Fruit fly (Drosophila melanogaster): ENCODE results near the gene BBS8.
A peak's percentile ranks its signal among the peaks of the same experiment; 100 is the strongest.

The BBS8 gene

dm6 chr2L:441927-442691, 19.4 kb downstream of the BBS8 start (continued):
- TF ChIP-seq row (GFP tag; IDR thresholded peaks at IDR 0.05) (peak; percentile 83), CG2116 (GFP tag; optimal IDR thresholded peaks at IDR 0.05) (peak; percentile 44), sens (GFP tag) (peak; percentile 98), CG4707 (GFP tag; optimal IDR thresholded peaks at IDR 0.05) (peak; percentile 67), nerfin-2 (GFP tag; IDR thresholded peaks at IDR 0.05; ENCODE audit: partially characterized antibody) (no peak), lov (optimal IDR thresholded peaks at IDR 0.05) (no peak), lov (GFP tag; IDR thresholded peaks at IDR 0.05) (peak; percentile 91), Poxn (GFP tag; IDR thresholded peaks at IDR 0.05) (no peak), CG10321 (GFP tag; IDR thresholded peaks at IDR 0.05) (no peak; the same call in 1 of the 2 replicates), Camta (GFP tag; optimal IDR thresholded peaks at IDR 0.05) (peak; percentile 82), CG1603 (tag; optimal IDR thresholded peaks at IDR 0.05) (peak; percentile 96), CG6689 (GFP tag; IDR thresholded peaks at IDR 0.05) (peak; percentile 88), h (optimal IDR thresholded peaks at IDR 0.05) (no peak), usp (GFP tag; optimal IDR thresholded peaks at IDR 0.05) (no peak), Atf-2 (GFP tag; optimal IDR thresholded peaks at IDR 0.05) (peak; percentile 85), Atf6 (GFP tag; IDR thresholded peaks at IDR 0.05) (no peak), CG17359 (tag; optimal IDR thresholded peaks at IDR 0.05) (peak; percentile 92), scrt (GFP tag; optimal IDR thresholded peaks at IDR 0.05) (no peak), CG3163 (GFP tag; optimal IDR thresholded peaks at IDR 0.05) (peak; percentile 63), H2.0 (GFP tag; IDR thresholded peaks at IDR 0.05) (peak; percentile 86), CG8089 (GFP tag; optimal IDR thresholded peaks at IDR 0.05) (peak; percentile 86), ara (GFP tag; IDR thresholded peaks at IDR 0.05) (peak; percentile 93), dpn (GFP tag; optimal IDR thresholded peaks at IDR 0.05) (peak; percentile 74 to 84), CG11085 (GFP tag; IDR thresholded peaks at IDR 0.05) (peak; percentile 7; the same call in 1 of the 2 replicates), sc (optimal IDR thresholded peaks at IDR 0.05) (no peak), sc (GFP tag; optimal IDR thresholded peaks at IDR 0.05) (peak; percentile 70), Ssrp (tag; optimal IDR thresholded peaks at IDR 0.05) (peak; percentile 76), en (GFP tag; optimal IDR thresholded peaks at IDR 0.05) (peak; percentile 61), ranshi (GFP tag; IDR thresholded peaks at IDR 0.05) (peak; percentile 83), Kr (GFP tag; optimal IDR thresholded peaks at IDR 0.05) (no peak), Sox100B (GFP tag; optimal IDR thresholded peaks at IDR 0.05) (no peak), gfzf (GFP tag; optimal IDR thresholded peaks at IDR 0.05) (no peak), CG6254 (GFP tag; optimal IDR thresholded peaks at IDR 0.05) (peak; percentile 84), CG15514 (GFP tag; optimal IDR thresholded peaks at IDR 0.05) (peak; percentile 24), twi (tag; optimal IDR thresholded peaks at IDR 0.05) (no peak), CG5953 (GFP tag; IDR thresholded peaks at IDR 0.05) (peak; percentile 92), peb (GFP tag; IDR thresholded peaks at IDR 0.05) (peak; percentile 82), hth (optimal IDR thresholded peaks at IDR 0.05) (no peak), Chrac-16 (GFP tag; optimal IDR thresholded peaks at IDR 0.05) (peak; percentile 84), ttk (GFP tag; IDR thresholded peaks at IDR 0.05) (peak; percentile 87), prd (optimal IDR thresholded peaks at IDR 0.05) (no peak), prd (GFP tag; IDR thresholded peaks at IDR 0.05) (peak; percentile 92), Hr51 (GFP tag; optimal IDR thresholded peaks at IDR 0.05) (peak in 1 of 2 experiments; percentile 68), Blimp-1 (GFP tag; optimal IDR thresholded peaks at IDR 0.05) (peak; percentile 84), pan (optimal IDR thresholded peaks at IDR 0.05) (no peak), pan (GFP tag; optimal IDR thresholded peaks at IDR 0.05 in 1 of 2, IDR thresholded peaks at IDR 0.05 in 1 of 2) (peak in 1 of 2 experiments; percentile 85), CG4328 (GFP tag; optimal IDR thresholded peaks at IDR 0.05) (no peak), esg (GFP tag; conservative IDR thresholded peaks at IDR 0.05) (peak; percentile 87), Usf (GFP tag; optimal IDR thresholded peaks at IDR 0.05) (peak; percentile 48), CG2129 (GFP tag; IDR thresholded peaks at IDR 0.05; ENCODE audit: partially characterized antibody) (no peak), CG4282 (GFP tag; optimal IDR thresholded peaks at IDR 0.05) (peak; percentile 50)
